Worm (Caenorhabditis elegans) whole organism, L3 larva: ENCODE results near the gene cgp-1.

Experiments
- R02D3.7 ChIP-seq: fragments of 150-350 bp; optimal IDR thresholded peaks from 2 replicates; lab custom pipeline; 2014; ENCODE audit warnings: missing biosample characterization, missing genetic modification characterization
- ZK546.5 ChIP-seq: sonication (generic microtip); optimal IDR thresholded peaks from 2 replicates; lab custom pipeline; 2017; ENCODE audit warnings: missing biosample characterization, missing genetic modification characterization
- aly-2 ChIP-seq: fragments of 150-350 bp; optimal IDR thresholded peaks from 2 replicates; lab custom pipeline; 2014; ENCODE audit warnings: missing biosample characterization, missing genetic modification characterization
- ceh-16 ChIP-seq: sonication (generic microtip); optimal IDR thresholded peaks from 2 replicates; lab custom pipeline; 2017; ENCODE audit warnings: missing biosample characterization, missing genetic modification characterization
- ceh-9 ChIP-seq: sonication (generic microtip); optimal IDR thresholded peaks from 2 replicates; lab custom pipeline; 2018; ENCODE audit warnings: missing biosample characterization, missing genetic modification characterization
- daf-12 ChIP-seq: fragments of 150-350 bp; optimal IDR thresholded peaks from 2 replicates; lab custom pipeline; 2014; ENCODE audit warnings: missing biosample characterization, missing genetic modification reagents, missing genetic modification characterization
- egl-5 ChIP-seq: fragments of 150-350 bp; optimal IDR thresholded peaks from 2 replicates; lab custom pipeline; 2017; ENCODE audit warnings: missing biosample characterization, missing genetic modification reagents, missing genetic modification characterization, inconsistent platforms
- eor-1 ChIP-seq, 2 experiments: fragments of 150-350 bp; optimal IDR thresholded peaks; 2 replicates each; lab custom pipeline; 2014 to 2018; ENCODE audit warnings: missing biosample characterization in 2 of 2, missing genetic modification characterization in 2 of 2
- fkh-10 ChIP-seq: sonication (generic microtip); optimal IDR thresholded peaks from 2 replicates; lab custom pipeline; 2017; ENCODE audit warnings: missing biosample characterization, missing genetic modification reagents, missing genetic modification characterization
- fkh-2 ChIP-seq: fragments of 150-350 bp; optimal IDR thresholded peaks from 2 replicates; lab custom pipeline; 2014; ENCODE audit warnings: missing biosample characterization, missing genetic modification reagents, missing genetic modification characterization
- fos-1 ChIP-seq: fragments of 150-350 bp; optimal IDR thresholded peaks from 2 replicates; lab custom pipeline; 2014; ENCODE audit warnings: missing biosample characterization, missing genetic modification characterization
- hmg-11 ChIP-seq: sonication (generic microtip); optimal IDR thresholded peaks from 2 replicates; lab custom pipeline; 2016; ENCODE audit warnings: missing genetic modification characterization, missing compliant biosample characterization
- jun-1 ChIP-seq: fragments of 150-350 bp; optimal IDR thresholded peaks from 2 replicates; lab custom pipeline; 2014; ENCODE audit warnings: missing biosample characterization, missing genetic modification reagents, missing genetic modification characterization
- mdl-1 ChIP-seq: fragments of 150-350 bp; optimal IDR thresholded peaks from 2 replicates; lab custom pipeline; 2014; ENCODE audit warnings: missing biosample characterization, missing genetic modification characterization
- nfya-1 ChIP-seq: sonication (generic microtip); optimal IDR thresholded peaks from 2 replicates; lab custom pipeline; 2017; ENCODE audit warnings: missing genetic modification characterization, mild to moderate bottlenecking, missing compliant biosample characterization, antibody characterized with exemption, moderate library complexity; ENCODE audit not compliant: insufficient read depth
- nhr-11 ChIP-seq: fragments of 150-350 bp; optimal IDR thresholded peaks from 2 replicates; lab custom pipeline; 2014; ENCODE audit warnings: missing biosample characterization, missing genetic modification characterization
- nhr-12 ChIP-seq: fragments of 150-350 bp; optimal IDR thresholded peaks from 2 replicates; lab custom pipeline; 2014; ENCODE audit warnings: missing biosample characterization, missing genetic modification characterization
- nhr-237 ChIP-seq: fragments of 150-350 bp; optimal IDR thresholded peaks from 2 replicates; lab custom pipeline; 2014; ENCODE audit warnings: missing biosample characterization, missing genetic modification characterization
- nhr-25 ChIP-seq: sonication (generic microtip); optimal IDR thresholded peaks from 2 replicates; lab custom pipeline; 2017; ENCODE audit warnings: missing biosample characterization, missing genetic modification characterization
- pha-4 ChIP-seq: fragments of 150-350 bp; optimal IDR thresholded peaks from 2 replicates; lab custom pipeline; 2014; ENCODE audit warnings: missing biosample characterization, missing genetic modification reagents, missing genetic modification characterization
- pqm-1 ChIP-seq: fragments of 150-350 bp; optimal IDR thresholded peaks from 2 replicates; lab custom pipeline; 2017; ENCODE audit warnings: missing biosample characterization, missing genetic modification characterization, inconsistent platforms
- snpc-4 ChIP-seq: fragments of 150-350 bp; optimal IDR thresholded peaks from 2 replicates; lab custom pipeline; 2014; ENCODE audit warnings: missing biosample characterization, missing genetic modification characterization
- unc-39 ChIP-seq: sonication (generic microtip); optimal IDR thresholded peaks from 4 replicates; lab custom pipeline; 2017; ENCODE audit warnings: missing biosample characterization, missing genetic modification characterization

cgp-1 gene

ce11 chrV:103977-104376 is 18.6 kb downstream of the cgp-1 start, which contains the start of gene rps-27:
Gene rps-27, minus strand, starts transcription at chrV:104077.
- no peak for TF ChIP-seq nhr-25 (tag; lab: Kevin White, UChicago)
- no peak for TF ChIP-seq ceh-16
- no peak for TF ChIP-seq pqm-1 (tag; lab: Kevin White, UChicago)
- TF ChIP-seq hmg-11 (tag; lab: Kevin White, UChicago): no peak
- TF ChIP-seq nfya-1 (tag; lab: Kevin White, UChicago): no peak
- no peak for TF ChIP-seq jun-1 (tag; lab: Kevin White, UChicago)
- TF ChIP-seq mdl-1 (tag; lab: Kevin White, UChicago): no peak
- no peak for TF ChIP-seq nhr-237 (tag; lab: Kevin White, UChicago)
- TF ChIP-seq snpc-4 (tag; lab: Kevin White, UChicago): no peak
- TF ChIP-seq eor-1 (tag; optimal IDR thresholded peaks at IDR 0.05; lab: Kevin White, UChicago): no peak
- TF ChIP-seq ceh-9 (tag; lab: Kevin White, UChicago): no peak
- TF ChIP-seq unc-39 (tag; lab: Kevin White, UChicago): no peak
- TF ChIP-seq aly-2 (tag; lab: Kevin White, UChicago): no peak

- TF ChIP-seq fkh-2 (no peak), eor-1 (tag; optimal IDR thresholded peaks at IDR 0.05; lab: Kevin White, UChicago) (no peak), egl-5 (tag; lab: Kevin White, UChicago) (no peak), fkh-10 (GFP tag; lab: Kevin White, UChicago) (no peak), R02D3.7 (no peak)
Measured at ce11 chrV:103043-103702, 19.4 kb downstream of the cgp-1 start.

- TF ChIP-seq daf-12 (tag; lab: Kevin White, UChicago) (no peak), pha-4 (tag; lab: Kevin White, UChicago) (no peak), fos-1 (no peak)
Measured at ce11 chrV:102165-102564, 20.4 kb downstream of the cgp-1 start.

ce11 chrV:83732-84131 is 38.9 kb downstream of the cgp-1 start, which contains the start of gene daam-1:
Gene daam-1, minus strand, starts transcription at chrV:83832.
- TF ChIP-seq fkh-10 (GFP tag; lab: Kevin White, UChicago) (no peak), ZK546.5 (tag; lab: Kevin White, UChicago) (no peak), hmg-11 (tag; lab: Kevin White, UChicago) (no peak), nhr-11 (tag; lab: Kevin White, UChicago) (no peak), nhr-12 (tag; lab: Kevin White, UChicago) (no peak)
